Worm (Caenorhabditis elegans): Measurements from ENCODE around the gene F10B5.3.
A peak's percentile ranks its signal among the peaks of the same experiment; 100 is the strongest.

Gene F10B5.3

ce11 chrII:8124867-8125266 lies 25.0 kb downstream of the F10B5.3 start, which contains the start of gene ire-1:
TSS of gene ire-1 (minus strand) at chrII:8124910.
- TF ChIP-seq F37B4.10 (GFP tag; IDR thresholded peaks at IDR 0.05): no peak
- TF ChIP-seq F52B5.7 (tag; optimal IDR thresholded peaks at IDR 0.05): no peak
- no peak for TF ChIP-seq zim-3 (tag; optimal IDR thresholded peaks at IDR 0.05)
- no peak for TF ChIP-seq F55B11.4 (tag; optimal IDR thresholded peaks at IDR 0.05; ENCODE audit: borderline replicate concordance, insufficient read depth)
- no peak for TF ChIP-seq tbp1 (GFP tag; optimal IDR thresholded peaks at IDR 0.05)
- TF ChIP-seq madf-10 (tag; optimal IDR thresholded peaks at IDR 0.05): no peak
- peak; percentile 47; the same call in 1 of the 2 replicates for TF ChIP-seq Y95B8A.8 (GFP tag; IDR thresholded peaks at IDR 0.05)
- no peak for TF ChIP-seq nhr-27 (tag; optimal IDR thresholded peaks at IDR 0.05)
- no peak for TF ChIP-seq F39B2.1 (GFP tag; IDR thresholded peaks at IDR 0.05)
- peak; percentile 25; the same call in 1 of the 2 replicates for TF ChIP-seq hmg-1.2 (GFP tag; IDR thresholded peaks at IDR 0.05)
- TF ChIP-seq lin-35 (GFP tag; optimal IDR thresholded peaks at IDR 0.05): no peak
- no peak for TF ChIP-seq nhr-90 (tag; optimal IDR thresholded peaks at IDR 0.05)
- TF ChIP-seq K12H6.12 (tag; optimal IDR thresholded peaks at IDR 0.05): peak; percentile 33
- TF ChIP-seq F33H1.4 (GFP tag; IDR thresholded peaks at IDR 0.05): peak; percentile 45; the same call in 1 of the 2 replicates
- TF ChIP-seq B0336.3 (GFP tag; IDR thresholded peaks at IDR 0.05): no peak
- TF ChIP-seq F57C9.4 (tag; optimal IDR thresholded peaks at IDR 0.05): no peak
- TF ChIP-seq mxl-1 (tag; optimal IDR thresholded peaks at IDR 0.05): no peak
- no peak for TF ChIP-seq hmg-20 (GFP tag; IDR thresholded peaks at IDR 0.05)
- TF ChIP-seq snpc-4 (GFP tag; optimal IDR thresholded peaks at IDR 0.05): no peak
- peak in 1 of 4 experiments; percentile 55 for TF ChIP-seq snpc-4 (tag; optimal IDR thresholded peaks at IDR 0.05)
- TF ChIP-seq C06A6.2 (GFP tag; conservative IDR thresholded peaks at IDR 0.05): no peak
- no peak for TF ChIP-seq mes-4 (tag; optimal IDR thresholded peaks at IDR 0.05)
- peak; percentile 74 for TF ChIP-seq attf-5 (GFP tag; optimal IDR thresholded peaks at IDR 0.05)
- peak; percentile 30 to 73 for TF ChIP-seq let-607 (tag; optimal IDR thresholded peaks at IDR 0.05)
- TF ChIP-seq F23B12.7 (tag; optimal IDR thresholded peaks at IDR 0.05; ENCODE audit: insufficient read depth): peak; percentile 64
- peak; percentile 55 for TF ChIP-seq snpc-3.4 (tag; optimal IDR thresholded peaks at IDR 0.05)
- peak; percentile 82 for TF ChIP-seq cebp-1 (GFP tag; IDR thresholded peaks at IDR 0.05)
- peak; percentile 92 for TF ChIP-seq cebp-1 (tag; optimal IDR thresholded peaks at IDR 0.05)
- TF ChIP-seq K11D2.4 (GFP tag; IDR thresholded peaks at IDR 0.05): no peak
- no peak for TF ChIP-seq ztf-28 (GFP tag; IDR thresholded peaks at IDR 0.05)
- peak; percentile 31; the same call in 1 of the 2 replicates for TF ChIP-seq B0019.2 (GFP tag; conservative IDR thresholded peaks at IDR 0.05)
- TF ChIP-seq ceh-91 (GFP tag; IDR thresholded peaks at IDR 0.05): no peak
- TF ChIP-seq ceh-58 (GFP tag; IDR thresholded peaks at IDR 0.05): no peak
- no peak for TF ChIP-seq sptf-2 (GFP tag; optimal IDR thresholded peaks at IDR 0.05)
- TF ChIP-seq hlh-26 (GFP tag; conservative IDR thresholded peaks at IDR 0.05): no peak
- TF ChIP-seq atf-7 (tag; optimal IDR thresholded peaks at IDR 0.05): no peak
- peak; percentile 61 for TF ChIP-seq nhr-80 (tag; optimal IDR thresholded peaks at IDR 0.05)
- TF ChIP-seq Y56A3A.18 (GFP tag; IDR thresholded peaks at IDR 0.05): no peak
- TF ChIP-seq B0035.1 (tag; optimal IDR thresholded peaks at IDR 0.05): no peak
- TF ChIP-seq athp-1 (tag; optimal IDR thresholded peaks at IDR 0.05): no peak
- TF ChIP-seq pha-4 (tag; optimal IDR thresholded peaks at IDR 0.05): peak; percentile 73
- no peak for TF ChIP-seq zfh-2 (GFP tag; conservative IDR thresholded peaks at IDR 0.05)
- peak; percentile 28 for TF ChIP-seq ztf-18 (tag; optimal IDR thresholded peaks at IDR 0.05)
- peak; percentile 89 for TF ChIP-seq lsl-1 (GFP tag; optimal IDR thresholded peaks at IDR 0.05)
- no peak for TF ChIP-seq ceh-27 (GFP tag; optimal IDR thresholded peaks at IDR 0.05)
- TF ChIP-seq mcd-1 (GFP tag; IDR thresholded peaks at IDR 0.05): no peak
- no peak for TF ChIP-seq aptf-3 (GFP tag; IDR thresholded peaks at IDR 0.05)
- TF ChIP-seq nfya-1 (tag; optimal IDR thresholded peaks at IDR 0.05; ENCODE audit: borderline replicate concordance, insufficient read depth): no peak
- no peak for TF ChIP-seq egl-44 (GFP tag; IDR thresholded peaks at IDR 0.05)

Measured in whole organism, young adult.